Worm (Caenorhabditis elegans) whole organism, L3 larva: ENCODE measurements around the gene arx-4.

ENCODE experiments used
- R02D3.7 ChIP-seq: fragments of 150-350 bp; optimal IDR thresholded peaks from 2 replicates; lab custom pipeline; 2014; ENCODE audit warnings: missing biosample characterization, missing genetic modification characterization
- ZK546.5 ChIP-seq: sonication (generic microtip); optimal IDR thresholded peaks from 2 replicates; lab custom pipeline; 2017; ENCODE audit warnings: missing biosample characterization, missing genetic modification characterization
- aly-2 ChIP-seq: fragments of 150-350 bp; optimal IDR thresholded peaks from 2 replicates; lab custom pipeline; 2014; ENCODE audit warnings: missing biosample characterization, missing genetic modification characterization
- ama-1 ChIP-seq: fragments of 150-350 bp; optimal IDR thresholded peaks from 2 replicates; lab custom pipeline; 2018
- ceh-16 ChIP-seq: sonication (generic microtip); optimal IDR thresholded peaks from 2 replicates; lab custom pipeline; 2017; ENCODE audit warnings: missing biosample characterization, missing genetic modification characterization
- ceh-28 ChIP-seq: fragments of 150-350 bp; optimal IDR thresholded peaks from 2 replicates; lab custom pipeline; 2014; ENCODE audit warnings: missing biosample characterization, missing genetic modification reagents, missing genetic modification characterization
- ceh-82 ChIP-seq: fragments of 150-350 bp; optimal IDR thresholded peaks from 2 replicates; lab custom pipeline; 2014; ENCODE audit warnings: missing biosample characterization, missing genetic modification characterization
- ceh-9 ChIP-seq: sonication (generic microtip); optimal IDR thresholded peaks from 2 replicates; lab custom pipeline; 2018; ENCODE audit warnings: missing biosample characterization, missing genetic modification characterization
- daf-12 ChIP-seq: fragments of 150-350 bp; optimal IDR thresholded peaks from 2 replicates; lab custom pipeline; 2014; ENCODE audit warnings: missing biosample characterization, missing genetic modification reagents, missing genetic modification characterization
- egl-27 ChIP-seq: sonication (generic microtip); optimal IDR thresholded peaks from 4 replicates; lab custom pipeline; 2017; ENCODE audit warnings: missing biosample characterization, missing genetic modification reagents, missing genetic modification characterization
- egl-5 ChIP-seq: fragments of 150-350 bp; optimal IDR thresholded peaks from 2 replicates; lab custom pipeline; 2017; ENCODE audit warnings: missing biosample characterization, missing genetic modification reagents, missing genetic modification characterization, inconsistent platforms
- elt-1 ChIP-seq: fragments of 150-350 bp; optimal IDR thresholded peaks from 2 replicates; lab custom pipeline; 2014; ENCODE audit warnings: missing biosample characterization, missing genetic modification characterization
- elt-2 ChIP-seq: sonication (generic microtip); optimal IDR thresholded peaks from 2 replicates; lab custom pipeline; 2016; ENCODE audit warnings: missing genetic modification reagents, mild to moderate bottlenecking, missing genetic modification characterization, missing compliant biosample characterization
- elt-3 ChIP-seq, 3 experiments: fragments of 150-350 bp in 1 of 3; sonication (generic microtip) in 2 of 3; optimal IDR thresholded peaks; 2 replicates in 2 of 3; 4 replicates in 1 of 3; lab custom pipeline; 2014 to 2017; ENCODE audit warnings: missing biosample characterization in 3 of 3, missing genetic modification characterization in 3 of 3
- eor-1 ChIP-seq, 2 experiments: fragments of 150-350 bp; optimal IDR thresholded peaks; 2 replicates each; lab custom pipeline; 2014 to 2018; ENCODE audit warnings: missing biosample characterization in 2 of 2, missing genetic modification characterization in 2 of 2
- fkh-10 ChIP-seq: sonication (generic microtip); optimal IDR thresholded peaks from 2 replicates; lab custom pipeline; 2017; ENCODE audit warnings: missing biosample characterization, missing genetic modification reagents, missing genetic modification characterization
- fkh-2 ChIP-seq: fragments of 150-350 bp; optimal IDR thresholded peaks from 2 replicates; lab custom pipeline; 2014; ENCODE audit warnings: missing biosample characterization, missing genetic modification reagents, missing genetic modification characterization
- fos-1 ChIP-seq: fragments of 150-350 bp; optimal IDR thresholded peaks from 2 replicates; lab custom pipeline; 2014; ENCODE audit warnings: missing biosample characterization, missing genetic modification characterization
- hmg-11 ChIP-seq: sonication (generic microtip); optimal IDR thresholded peaks from 2 replicates; lab custom pipeline; 2016; ENCODE audit warnings: missing genetic modification characterization, missing compliant biosample characterization
- jun-1 ChIP-seq: fragments of 150-350 bp; optimal IDR thresholded peaks from 2 replicates; lab custom pipeline; 2014; ENCODE audit warnings: missing biosample characterization, missing genetic modification reagents, missing genetic modification characterization
- lin-15B ChIP-seq: fragments of 150-350 bp; optimal IDR thresholded peaks from 2 replicates; lab custom pipeline; 2014; ENCODE audit warnings: missing biosample characterization, missing genetic modification characterization
- lin-39 ChIP-seq: fragments of 150-350 bp; optimal IDR thresholded peaks from 2 replicates; lab custom pipeline; 2018; ENCODE audit warnings: missing biosample characterization, missing genetic modification reagents, missing genetic modification characterization
- lsy-12 ChIP-seq: sonication (generic microtip); optimal IDR thresholded peaks from 2 replicates; lab custom pipeline; 2016; ENCODE audit warnings: mild to moderate bottlenecking, missing genetic modification characterization, missing compliant biosample characterization
- mdl-1 ChIP-seq: fragments of 150-350 bp; optimal IDR thresholded peaks from 2 replicates; lab custom pipeline; 2014; ENCODE audit warnings: missing biosample characterization, missing genetic modification characterization
- mml-1 ChIP-seq: fragments of 150-350 bp; sonication (generic microtip); optimal IDR thresholded peaks from 3 replicates; lab custom pipeline; 2014; ENCODE audit warnings: missing biosample characterization, missing genetic modification characterization
- nfya-1 ChIP-seq: sonication (generic microtip); optimal IDR thresholded peaks from 2 replicates; lab custom pipeline; 2017; ENCODE audit warnings: missing genetic modification characterization, mild to moderate bottlenecking, missing compliant biosample characterization, antibody characterized with exemption, moderate library complexity; ENCODE audit not compliant: insufficient read depth
- nhr-11 ChIP-seq: fragments of 150-350 bp; optimal IDR thresholded peaks from 2 replicates; lab custom pipeline; 2014; ENCODE audit warnings: missing biosample characterization, missing genetic modification characterization
- nhr-12 ChIP-seq: fragments of 150-350 bp; optimal IDR thresholded peaks from 2 replicates; lab custom pipeline; 2014; ENCODE audit warnings: missing biosample characterization, missing genetic modification characterization
- nhr-23 ChIP-seq: fragments of 150-350 bp; optimal IDR thresholded peaks from 2 replicates; lab custom pipeline; 2014; ENCODE audit warnings: missing biosample characterization, missing genetic modification reagents, missing genetic modification characterization
- nhr-237 ChIP-seq: fragments of 150-350 bp; optimal IDR thresholded peaks from 2 replicates; lab custom pipeline; 2014; ENCODE audit warnings: missing biosample characterization, missing genetic modification characterization
- nhr-25 ChIP-seq: sonication (generic microtip); optimal IDR thresholded peaks from 2 replicates; lab custom pipeline; 2017; ENCODE audit warnings: missing biosample characterization, missing genetic modification characterization
- nhr-28 ChIP-seq: fragments of 150-350 bp; optimal IDR thresholded peaks from 2 replicates; lab custom pipeline; 2014; ENCODE audit warnings: missing biosample characterization, missing genetic modification characterization
- nhr-43 ChIP-seq: sonication (generic microtip); optimal IDR thresholded peaks from 2 replicates; lab custom pipeline; 2016; ENCODE audit warnings: mild to moderate bottlenecking, missing genetic modification characterization, missing compliant biosample characterization; ENCODE audit not compliant: poor library complexity, severe bottlenecking
- nhr-67 ChIP-seq: fragments of 150-350 bp; optimal IDR thresholded peaks from 2 replicates; lab custom pipeline; 2014; ENCODE audit warnings: missing biosample characterization, missing genetic modification characterization
- nhr-76 ChIP-seq: fragments of 150-350 bp; sonication (generic microtip); optimal IDR thresholded peaks from 5 replicates; lab custom pipeline; 2014; ENCODE audit warnings: missing biosample characterization, missing genetic modification characterization
- nhr-77 ChIP-seq: fragments of 150-350 bp; optimal IDR thresholded peaks from 2 replicates; lab custom pipeline; 2014; ENCODE audit warnings: missing biosample characterization, missing genetic modification characterization
- pha-4 ChIP-seq: fragments of 150-350 bp; optimal IDR thresholded peaks from 2 replicates; lab custom pipeline; 2014; ENCODE audit warnings: missing biosample characterization, missing genetic modification reagents, missing genetic modification characterization
- pqm-1 ChIP-seq: fragments of 150-350 bp; optimal IDR thresholded peaks from 2 replicates; lab custom pipeline; 2017; ENCODE audit warnings: missing biosample characterization, missing genetic modification characterization, inconsistent platforms
- sea-2 ChIP-seq: fragments of 150-350 bp; sonication (generic microtip); optimal IDR thresholded peaks from 4 replicates; lab custom pipeline; 2014; ENCODE audit warnings: missing biosample characterization, missing genetic modification reagents, missing genetic modification characterization
- skn-1 ChIP-seq: fragments of 150-350 bp; optimal IDR thresholded peaks from 2 replicates; lab custom pipeline; 2014; ENCODE audit warnings: missing biosample characterization, missing genetic modification characterization
- snpc-4 ChIP-seq: fragments of 150-350 bp; optimal IDR thresholded peaks from 2 replicates; lab custom pipeline; 2014; ENCODE audit warnings: missing biosample characterization, missing genetic modification characterization
- tbx-2 ChIP-seq: sonication (generic microtip); optimal IDR thresholded peaks from 2 replicates; lab custom pipeline; 2016; ENCODE audit warnings: mild to moderate bottlenecking, missing genetic modification characterization, missing compliant biosample characterization
- unc-39 ChIP-seq: sonication (generic microtip); optimal IDR thresholded peaks from 4 replicates; lab custom pipeline; 2017; ENCODE audit warnings: missing biosample characterization, missing genetic modification characterization
- unc-62 ChIP-seq: fragments of 150-350 bp; sonication (generic microtip); optimal IDR thresholded peaks from 4 replicates; lab custom pipeline; 2014; ENCODE audit warnings: missing biosample characterization, missing genetic modification reagents, missing genetic modification characterization
- zag-1 ChIP-seq: fragments of 150-350 bp; optimal IDR thresholded peaks from 2 replicates; lab custom pipeline; 2014; ENCODE audit warnings: missing biosample characterization, missing genetic modification characterization
- ztf-11 ChIP-seq: fragments of 150-350 bp; optimal IDR thresholded peaks from 2 replicates; lab custom pipeline; 2014; ENCODE audit warnings: missing biosample characterization, missing genetic modification characterization
- ztf-4 ChIP-seq: fragments of 150-350 bp; optimal IDR thresholded peaks from 2 replicates; lab custom pipeline; 2014; ENCODE audit warnings: missing biosample characterization, missing genetic modification characterization

Gene arx-4

ce11 chrIII:835208-835607 is 26.9 kb upstream of the arx-4 start:
- no peak for TF ChIP-seq pha-4 (tag; lab: Kevin White, UChicago)
- no peak for TF ChIP-seq fkh-10 (GFP tag; lab: Kevin White, UChicago)
- no peak for TF ChIP-seq mml-1
- TF ChIP-seq nhr-43 (tag; lab: Kevin White, UChicago), result peak; percentile 45
- no peak for TF ChIP-seq jun-1 (tag; lab: Kevin White, UChicago)
- TF ChIP-seq unc-62 (GFP tag; lab: Kevin White, UChicago), result no peak
- TF ChIP-seq nhr-25 (tag; lab: Kevin White, UChicago), result peak; percentile 30
- no peak for TF ChIP-seq pqm-1
- no peak for TF ChIP-seq sea-2 (GFP tag; lab: Kevin White, UChicago)
- TF ChIP-seq ceh-28 (tag; lab: Kevin White, UChicago), result no peak
- TF ChIP-seq elt-3 (tag; optimal IDR thresholded peaks at IDR 0.05; lab: Kevin White, UChicago), result no peak
- no peak for TF ChIP-seq lin-15B
- no peak for TF ChIP-seq nhr-67 (tag; lab: Kevin White, UChicago)
- TF ChIP-seq ama-1, result peak; percentile 60
- no peak for TF ChIP-seq ZK546.5 (tag; lab: Kevin White, UChicago)
- no peak for TF ChIP-seq nhr-11
- TF ChIP-seq, all 47 proteins: peak for 3

- no peak for TF ChIP-seq pqm-1
- TF ChIP-seq nhr-43 (tag; lab: Kevin White, UChicago), result peak; percentile 92
- TF ChIP-seq snpc-4 (tag; lab: Kevin White, UChicago), result no peak
- peak; percentile 42 for TF ChIP-seq zag-1
- TF ChIP-seq nhr-77 (tag; lab: Kevin White, UChicago), result peak; percentile 64
- peak; percentile 45 for TF ChIP-seq ZK546.5 (tag; lab: Kevin White, UChicago)
- TF ChIP-seq nhr-12 (tag; lab: Kevin White, UChicago), result no peak
- TF ChIP-seq skn-1 (tag; lab: Kevin White, UChicago), result peak; percentile 47
- TF ChIP-seq fos-1 (tag; lab: Kevin White, UChicago), result peak; percentile 84
- TF ChIP-seq aly-2 (tag; lab: Kevin White, UChicago), result peak; percentile 85
- peak; percentile 43 for TF ChIP-seq unc-39 (tag; lab: Kevin White, UChicago)
- no peak for TF ChIP-seq ztf-11 (tag; lab: Kevin White, UChicago)
- TF ChIP-seq unc-62 (GFP tag; lab: Kevin White, UChicago), result peak; percentile 31
- peak; percentile 20 for TF ChIP-seq lin-39 (tag; lab: Kevin White, UChicago)
- TF ChIP-seq ceh-16 (tag; lab: Kevin White, UChicago), result no peak
- TF ChIP-seq elt-1, result peak; percentile 61
- TF ChIP-seq nhr-76 (tag; lab: Kevin White, UChicago), result peak; percentile 47
- TF ChIP-seq daf-12 (tag; lab: Kevin White, UChicago), result no peak
- peak; percentile 42 for TF ChIP-seq hmg-11 (tag; lab: Kevin White, UChicago)
- TF ChIP-seq sea-2 (GFP tag; lab: Kevin White, UChicago), result no peak
- TF ChIP-seq ceh-82 (tag; lab: Kevin White, UChicago), result peak; percentile 7
- TF ChIP-seq ceh-28 (tag; lab: Kevin White, UChicago), result peak; percentile 71
- TF ChIP-seq nhr-11, result no peak
- TF ChIP-seq elt-2, result peak; percentile 61
- peak; percentile 7 for TF ChIP-seq mdl-1 (tag; lab: Kevin White, UChicago)
- TF ChIP-seq mml-1, result no peak
- peak; percentile 47 for TF ChIP-seq pha-4 (tag; lab: Kevin White, UChicago)
- TF ChIP-seq ama-1, result peak; percentile 98
- peak; percentile 70 for TF ChIP-seq tbx-2 (tag; lab: Kevin White, UChicago)
- no peak for TF ChIP-seq lin-15B
- no peak for TF ChIP-seq ceh-9 (tag; lab: Kevin White, UChicago)
- peak; percentile 61 for TF ChIP-seq jun-1 (tag; lab: Kevin White, UChicago)
- peak; percentile 38 for TF ChIP-seq nfya-1 (tag; lab: Kevin White, UChicago)
- TF ChIP-seq nhr-28 (tag; lab: Kevin White, UChicago), result no peak
- no peak for TF ChIP-seq egl-27
- TF ChIP-seq egl-5 (tag; lab: Kevin White, UChicago), result no peak
- TF ChIP-seq nhr-67 (tag; lab: Kevin White, UChicago), result no peak
- TF ChIP-seq elt-3 (tag; optimal IDR thresholded peaks at IDR 0.05; lab: Kevin White, UChicago), result peak in 2 of 3 experiments; percentile 32 to 38
- no peak for TF ChIP-seq fkh-10 (GFP tag; lab: Kevin White, UChicago)
- peak; percentile 84 for TF ChIP-seq ztf-4 (tag; lab: Kevin White, UChicago)
- no peak for TF ChIP-seq nhr-23 (tag; lab: Kevin White, UChicago)
- no peak for TF ChIP-seq fkh-2 (tag; lab: Kevin White, UChicago)
- TF ChIP-seq nhr-25 (tag; lab: Kevin White, UChicago), result peak; percentile 62
- no peak for TF ChIP-seq eor-1 (tag; optimal IDR thresholded peaks at IDR 0.05; lab: Kevin White, UChicago)
- TF ChIP-seq lsy-12 (tag; lab: Kevin White, UChicago), result peak; percentile 97
- TF ChIP-seq nhr-237, result no peak
- peak; percentile 26 for TF ChIP-seq R02D3.7
Measured at ce11 chrIII:835713-836278, 26.3 kb upstream of the arx-4 start.
